Fruit fly (Drosophila melanogaster): Measurements from ENCODE around the gene BobA.

Gene BobA

dm6 chr3L:14952858-14953669, 7.1 kb upstream of the BobA start:
- peak; percentile 37 for TF ChIP-seq CG10979 (tag; optimal IDR thresholded peaks at IDR 0.05)
- TF ChIP-seq E2f1 (GFP tag; IDR thresholded peaks at IDR 0.05): no peak
- peak; percentile 38 for TF ChIP-seq CG8924 (tag; optimal IDR thresholded peaks at IDR 0.05)
- peak; percentile 23 for TF ChIP-seq CG10267 (tag; optimal IDR thresholded peaks at IDR 0.05)
- TF ChIP-seq CG14860 (GFP tag; IDR thresholded peaks at IDR 0.05; ENCODE audit: partially characterized antibody): no peak
- peak; percentile 11 for TF ChIP-seq ewg (GFP tag; optimal IDR thresholded peaks at IDR 0.05)
- no peak for TF ChIP-seq prd (optimal IDR thresholded peaks at IDR 0.05)
- peak; percentile 37; the same call in 2 of the 3 replicates for TF ChIP-seq prd (GFP tag; IDR thresholded peaks at IDR 0.05)
- TF ChIP-seq fd102C (GFP tag; optimal IDR thresholded peaks at IDR 0.05): peak; percentile 37
- TF ChIP-seq hth (optimal IDR thresholded peaks at IDR 0.05): no peak
- peak; percentile 20 for TF ChIP-seq CG12391 (tag; optimal IDR thresholded peaks at IDR 0.05)
- TF ChIP-seq ap (GFP tag; IDR thresholded peaks at IDR 0.05): no peak
- peak; percentile 27 for TF ChIP-seq gem (tag; optimal IDR thresholded peaks at IDR 0.05)
- peak; percentile 39 for TF ChIP-seq CG17829 (tag; optimal IDR thresholded peaks at IDR 0.05)
- TF ChIP-seq z (GFP tag; IDR thresholded peaks at IDR 0.05): 0 out of 3 replicates have a peak, but pooled peaks have one; percentile 38
- TF ChIP-seq zen (tag; optimal IDR thresholded peaks at IDR 0.05): peak; percentile 8
- TF ChIP-seq lola (GFP tag; optimal IDR thresholded peaks at IDR 0.05): peak in 1 of 3 experiments; percentile 51
- TF ChIP-seq zf30C (GFP tag; optimal IDR thresholded peaks at IDR 0.05): peak; percentile 64
- peak; percentile 97 for TF ChIP-seq twi (tag; optimal IDR thresholded peaks at IDR 0.05)
- TF ChIP-seq CG17361 (GFP tag; IDR thresholded peaks at IDR 0.05): peak; percentile 33; the same call in 1 of the 3 replicates
- TF ChIP-seq phol (tag; optimal IDR thresholded peaks at IDR 0.05): peak; percentile 12
- TF ChIP-seq Nf-YA (GFP tag; IDR thresholded peaks at IDR 0.05): no peak
- TF ChIP-seq CG7271 (tag; optimal IDR thresholded peaks at IDR 0.05): peak; percentile 9
- peak; percentile 53 for TF ChIP-seq CG2712 (tag; optimal IDR thresholded peaks at IDR 0.05)
- TF ChIP-seq crol (GFP tag; IDR thresholded peaks at IDR 0.05): no peak
- peak; percentile 19 for TF ChIP-seq CG14710 (tag; optimal IDR thresholded peaks at IDR 0.05)
- TF ChIP-seq CG31441 (GFP tag; IDR thresholded peaks at IDR 0.05): 0 out of 2 replicates have a peak, but pooled peaks have one; percentile 17
- TF ChIP-seq da (GFP tag; optimal IDR thresholded peaks at IDR 0.05): no peak
- no peak for TF ChIP-seq ssp (GFP tag; IDR thresholded peaks at IDR 0.05)
- peak; percentile 66 for TF ChIP-seq CG15696 (tag; optimal IDR thresholded peaks at IDR 0.05)
- no peak for TF ChIP-seq CG2202 (tag; optimal IDR thresholded peaks at IDR 0.05)
- TF ChIP-seq hbn (GFP tag; IDR thresholded peaks at IDR 0.05; ENCODE audit: partially characterized antibody): no peak
- peak; percentile 54 for TF ChIP-seq CG18262 (tag; optimal IDR thresholded peaks at IDR 0.05)
- TF ChIP-seq CG12236 (GFP tag; optimal IDR thresholded peaks at IDR 0.05): no peak
- peak; percentile 28 for TF ChIP-seq p53 (GFP tag; optimal IDR thresholded peaks at IDR 0.05)
- TF ChIP-seq jumu (GFP tag; optimal IDR thresholded peaks at IDR 0.05): no peak
- TF ChIP-seq D (optimal IDR thresholded peaks at IDR 0.05): peak; percentile 100
- TF ChIP-seq D (GFP tag; optimal IDR thresholded peaks at IDR 0.05): no peak
- no peak for TF ChIP-seq CG6175 (GFP tag; IDR thresholded peaks at IDR 0.05)
- peak; percentile 59 for TF ChIP-seq CG15479 (GFP tag; optimal IDR thresholded peaks at IDR 0.05)
- peak; percentile 58 for TF ChIP-seq dmrt11E (tag; optimal IDR thresholded peaks at IDR 0.05)
- peak; percentile 24 for TF ChIP-seq CG9727 (GFP tag; optimal IDR thresholded peaks at IDR 0.05)
